Worm (Caenorhabditis elegans): ENCODE results near the gene F26C11.4.

Gene F26C11.4

ce11 chrII:9938877-9939276, 22.8 kb upstream of the F26C11.4 start, which contains the start of the genes C05C10.7 and C05C10.5:
TSS of gene C05C10.7 (minus strand) at chrII:9938971.
TSS of gene C05C10.5 (plus strand) at chrII:9939040.
- no peak for TF ChIP-seq ceh-9 (tag; optimal IDR thresholded peaks at IDR 0.05)
- TF ChIP-seq ceh-2 (tag; optimal IDR thresholded peaks at IDR 0.05), result no peak
- no peak for TF ChIP-seq ceh-34 (tag; optimal IDR thresholded peaks at IDR 0.05)
- no peak for TF ChIP-seq Y22D7AL.16 (tag; optimal IDR thresholded peaks at IDR 0.05)
- TF ChIP-seq tbx-2 (tag; optimal IDR thresholded peaks at IDR 0.05), result no peak
- no peak for TF ChIP-seq fax-1 (tag; optimal IDR thresholded peaks at IDR 0.05)
- no peak for TF ChIP-seq rnt-1 (tag; optimal IDR thresholded peaks at IDR 0.05)
- no peak for TF ChIP-seq ceh-19 (GFP tag; optimal IDR thresholded peaks at IDR 0.05)
- TF ChIP-seq elt-2 (tag; optimal IDR thresholded peaks at IDR 0.05), result no peak
- TF ChIP-seq syd-9 (tag; optimal IDR thresholded peaks at IDR 0.05), result no peak
- no peak for TF ChIP-seq lin-11 (tag; optimal IDR thresholded peaks at IDR 0.05)
- no peak for TF ChIP-seq F13H6.1 (tag; optimal IDR thresholded peaks at IDR 0.05)
- no peak for TF ChIP-seq ahr-1 (tag; optimal IDR thresholded peaks at IDR 0.05)
- TF ChIP-seq ceh-14 (tag; optimal IDR thresholded peaks at IDR 0.05), result no peak
- no peak for TF ChIP-seq npax-4 (tag; optimal IDR thresholded peaks at IDR 0.05)

- TF ChIP-seq hlh-30 (tag; optimal IDR thresholded peaks at IDR 0.05; ENCODE audit: insufficient read depth) (peak; percentile 50), F13H6.1 (tag; optimal IDR thresholded peaks at IDR 0.05) (no peak), ceh-22 (tag; optimal IDR thresholded peaks at IDR 0.05) (no peak), pax-1 (tag; optimal IDR thresholded peaks at IDR 0.05) (no peak), ceh-18 (tag; optimal IDR thresholded peaks at IDR 0.05) (peak; percentile 58), ceh-19 (GFP tag; optimal IDR thresholded peaks at IDR 0.05) (no peak), unc-42 (tag; optimal IDR thresholded peaks at IDR 0.05) (no peak), elt-4 (tag; optimal IDR thresholded peaks at IDR 0.05) (no peak), pros-1 (tag; optimal IDR thresholded peaks at IDR 0.05) (no peak), ceh-2 (tag; optimal IDR thresholded peaks at IDR 0.05) (no peak), ahr-1 (tag; optimal IDR thresholded peaks at IDR 0.05) (no peak), hlh-6 (tag; optimal IDR thresholded peaks at IDR 0.05) (no peak), hlh-13 (GFP tag; optimal IDR thresholded peaks at IDR 0.05) (no peak), pag-3 (tag; optimal IDR thresholded peaks at IDR 0.05; ENCODE audit: borderline replicate concordance) (no peak), sox-2 (GFP tag; IDR thresholded peaks at IDR 0.05) (no peak), eyg-1 (tag; optimal IDR thresholded peaks at IDR 0.05) (no peak)
These were observed 21.5 kb upstream of the F26C11.4 start for ce11 chrII:9937611-9938010.

- peak; percentile 30 for TF ChIP-seq elt-2 (tag; optimal IDR thresholded peaks at IDR 0.05)
- no peak for TF ChIP-seq ceh-14 (tag; optimal IDR thresholded peaks at IDR 0.05)
These were observed 20.8 kb upstream of the F26C11.4 start, which contains the start of gene C05C10.3 for ce11 chrII:9936859-9937258. TSS of gene C05C10.3 (minus strand) at chrII:9936893.

- TF ChIP-seq unc-3 (GFP tag; conservative IDR thresholded peaks at IDR 0.05), result no peak
- no peak for TF ChIP-seq unc-3 (tag; optimal IDR thresholded peaks at IDR 0.05)
- TF ChIP-seq hlh-8 (tag; optimal IDR thresholded peaks at IDR 0.05), result no peak
- no peak for TF ChIP-seq sdc-2 (tag; optimal IDR thresholded peaks at IDR 0.05)
- no peak for TF ChIP-seq che-1 (tag; optimal IDR thresholded peaks at IDR 0.05)
- no peak for TF ChIP-seq lim-6 (tag; optimal IDR thresholded peaks at IDR 0.05)
- TF ChIP-seq C08G9.2 (tag; optimal IDR thresholded peaks at IDR 0.05), result no peak
- TF ChIP-seq ceh-30 (tag; optimal IDR thresholded peaks at IDR 0.05), result no peak
These were observed 19.6 kb upstream of the F26C11.4 start for ce11 chrII:9935664-9936063.

- TF ChIP-seq elt-2 (tag; optimal IDR thresholded peaks at IDR 0.05) (peak; percentile 61), T23F11.4 (GFP tag; optimal IDR thresholded peaks at IDR 0.05) (no peak)
These were observed 19.0 kb upstream of the F26C11.4 start for ce11 chrII:9935044-9935599.

All from whole organism, late embryonic.